Worm (Caenorhabditis elegans) whole organism, young adult: ENCODE data around the gene F44E5.17.

Source experiments
- B0019.2 ChIP-seq: fragments of 200-800 bp; sonication (Bioruptor generic); conservative IDR thresholded peaks from 2 replicates; pipeline ENCODE4 v1.3.6; 2022; ENCODE audit warnings: missing genetic modification reagents, missing genetic modification characterization, missing compliant biosample characterization
- B0035.1 ChIP-seq: sonication (generic microtip); optimal IDR thresholded peaks from 2 replicates; lab custom pipeline; 2016; ENCODE audit warnings: missing genetic modification characterization, mild to moderate bottlenecking, missing compliant biosample characterization, missing genotype, missing genetic modification reagents
- C06A6.2 ChIP-seq: fragments of 200-800 bp; sonication (Bioruptor generic); conservative IDR thresholded peaks from 2 replicates; pipeline ENCODE4 v1.3.6; 2022; ENCODE audit warnings: missing genetic modification characterization, missing compliant biosample characterization
- F10E7.11 ChIP-seq: sonication (generic microtip); optimal IDR thresholded peaks from 2 replicates; lab custom pipeline; 2017; ENCODE audit warnings: mild to moderate bottlenecking, missing genetic modification characterization, moderate library complexity, missing compliant biosample characterization
- F23B12.7 ChIP-seq: sonication (generic microtip); optimal IDR thresholded peaks from 2 replicates; lab custom pipeline; 2017; ENCODE audit warnings: missing genetic modification characterization, mild to moderate bottlenecking, missing compliant biosample characterization, antibody characterized with exemption, moderate library complexity; ENCODE audit not compliant: insufficient read depth
- F33H1.4 ChIP-seq: fragments of 200-800 bp; sonication (Bioruptor generic); IDR thresholded peaks from 2 replicates; pipeline ENCODE4 v1.3.6; 2022; ENCODE audit warnings: missing genetic modification reagents, missing genetic modification characterization, missing compliant biosample characterization
- F55B11.4 ChIP-seq: sonication (generic microtip); optimal IDR thresholded peaks from 2 replicates; lab custom pipeline; 2016; ENCODE audit warnings: missing compliant biosample characterization, missing genetic modification characterization, borderline replicate concordance; ENCODE audit not compliant: insufficient read depth
- K11D2.4 ChIP-seq: fragments of 200-800 bp; sonication (Bioruptor generic); IDR thresholded peaks from 2 replicates; pipeline ENCODE4 v1.3.6; 2022; ENCODE audit warnings: missing genetic modification reagents, missing genetic modification characterization, missing compliant biosample characterization
- K12H6.12 ChIP-seq: fragments of 200-800 bp; sonication (Bioruptor generic); optimal IDR thresholded peaks from 2 replicates; lab custom pipeline; 2018; ENCODE audit warnings: mild to moderate bottlenecking, missing genetic modification characterization, missing compliant biosample characterization
- T07F8.4 ChIP-seq: sonication (generic microtip); optimal IDR thresholded peaks from 2 replicates; lab custom pipeline; 2016; ENCODE audit warnings: mild to moderate bottlenecking, missing genetic modification characterization, moderate library complexity, missing compliant biosample characterization
- T26A5.8 ChIP-seq: sonication (generic microtip); optimal IDR thresholded peaks from 2 replicates; lab custom pipeline; 2016; ENCODE audit warnings: missing genetic modification characterization, missing compliant biosample characterization
- Y56A3A.18 ChIP-seq: fragments of 200-800 bp; sonication (Bioruptor generic); IDR thresholded peaks from 2 replicates; pipeline ENCODE4 v1.3.6; 2022; ENCODE audit warnings: missing genetic modification reagents, missing genetic modification characterization, missing compliant biosample characterization
- Y67H2A.10 ChIP-seq: fragments of 200-800 bp; sonication (Bioruptor generic); conservative IDR thresholded peaks from 2 replicates; pipeline ENCODE4 v1.3.6; 2022; ENCODE audit warnings: missing genetic modification reagents, missing genetic modification characterization, missing compliant biosample characterization
- ccch-3 ChIP-seq: fragments of 200-800 bp; sonication (Bioruptor generic); optimal IDR thresholded peaks from 2 replicates; lab custom pipeline; 2018; ENCODE audit warnings: mild to moderate bottlenecking, missing genetic modification characterization, missing compliant biosample characterization
- ceh-100 ChIP-seq: fragments of 200-800 bp; sonication (Bioruptor generic); IDR thresholded peaks from 2 replicates; pipeline ENCODE4 v1.3.6; 2022; ENCODE audit warnings: missing genetic modification reagents, missing genetic modification characterization, missing compliant biosample characterization
- ceh-79 ChIP-seq: sonication (generic microtip); optimal IDR thresholded peaks from 2 replicates; lab custom pipeline; 2017; ENCODE audit warnings: mild to moderate bottlenecking, missing genetic modification characterization, missing compliant biosample characterization
- chd-7 ChIP-seq: sonication (generic microtip); optimal IDR thresholded peaks from 2 replicates; lab custom pipeline; 2016; ENCODE audit warnings: mild to moderate bottlenecking, missing genetic modification characterization, moderate library complexity, missing compliant biosample characterization
- dpff-1 ChIP-seq: sonication (generic microtip); optimal IDR thresholded peaks from 2 replicates; lab custom pipeline; 2017; ENCODE audit warnings: mild to moderate bottlenecking, missing genetic modification characterization, missing compliant biosample characterization
- efl-1 ChIP-seq: fragments of 150-350 bp; optimal IDR thresholded peaks from 2 replicates; lab custom pipeline; 2014; ENCODE audit warnings: missing biosample characterization, missing genetic modification reagents, missing genetic modification characterization
- ekl-4 ChIP-seq: fragments of 200-800 bp; sonication (Bioruptor generic); IDR thresholded peaks from 2 replicates; pipeline ENCODE4 v1.3.6; 2022; ENCODE audit warnings: missing genetic modification reagents, missing genetic modification characterization, missing compliant biosample characterization
- ets-4 ChIP-seq: fragments of 200-800 bp; sonication (Bioruptor generic); optimal IDR thresholded peaks from 2 replicates; lab custom pipeline; 2018; ENCODE audit warnings: mild to moderate bottlenecking, missing genetic modification characterization, missing compliant biosample characterization
- fkh-3 ChIP-seq: sonication (generic microtip); optimal IDR thresholded peaks from 2 replicates; lab custom pipeline; 2016; ENCODE audit warnings: mild to moderate bottlenecking, missing genetic modification characterization, missing compliant biosample characterization
- gei-17 ChIP-seq: fragments of 200-800 bp; sonication (Bioruptor generic); optimal IDR thresholded peaks from 2 replicates; lab custom pipeline; 2018; ENCODE audit warnings: mild to moderate bottlenecking, missing genetic modification characterization, missing compliant biosample characterization
- him-1 ChIP-seq: sonication (generic microtip); optimal IDR thresholded peaks from 2 replicates; lab custom pipeline; 2016; ENCODE audit warnings: missing genotype, missing genetic modification reagents, missing genetic modification characterization, missing compliant biosample characterization
- hlh-26 ChIP-seq: fragments of 200-800 bp; sonication (Bioruptor generic); conservative IDR thresholded peaks from 2 replicates; pipeline ENCODE4 v1.3.6; 2022; ENCODE audit warnings: missing genetic modification reagents, missing genetic modification characterization, missing compliant biosample characterization
- hmg-1.2 ChIP-seq: fragments of 200-800 bp; sonication (Bioruptor generic); IDR thresholded peaks from 2 replicates; pipeline ENCODE4 v1.3.6; 2022; ENCODE audit warnings: missing genetic modification reagents, missing genetic modification characterization, missing compliant biosample characterization
- hrde-1 ChIP-seq: sonication (generic microtip); optimal IDR thresholded peaks from 2 replicates; lab custom pipeline; 2016; ENCODE audit warnings: missing genetic modification characterization, mild to moderate bottlenecking, missing compliant biosample characterization, moderate library complexity, missing genotype, missing genetic modification reagents, borderline replicate concordance
- lag-1 ChIP-seq: fragments of 200-800 bp; sonication (Bioruptor generic); IDR thresholded peaks from 2 replicates; pipeline ENCODE4 v1.3.6; 2022; ENCODE audit warnings: missing genetic modification reagents, missing genetic modification characterization, missing compliant biosample characterization
- lin-40 ChIP-seq: sonication (generic microtip); optimal IDR thresholded peaks from 2 replicates; lab custom pipeline; 2016; ENCODE audit warnings: missing genetic modification characterization, mild to moderate bottlenecking, missing compliant biosample characterization, missing genotype, missing genetic modification reagents
- lin-54 ChIP-seq: fragments of 200-800 bp; sonication (Bioruptor generic); optimal IDR thresholded peaks from 2 replicates; lab custom pipeline; 2018; ENCODE audit warnings: mild to moderate bottlenecking, missing genetic modification characterization, missing compliant biosample characterization
- lir-1 ChIP-seq: fragments of 200-800 bp; sonication (Bioruptor generic); conservative IDR thresholded peaks from 2 replicates; pipeline ENCODE4 v1.3.6; 2022; ENCODE audit warnings: missing genetic modification reagents, missing genetic modification characterization, missing compliant biosample characterization
- madf-6 ChIP-seq: fragments of 200-800 bp; sonication (Bioruptor generic); IDR thresholded peaks from 2 replicates; pipeline ENCODE4 v1.3.6; 2022; ENCODE audit warnings: missing genetic modification reagents, missing genetic modification characterization, missing compliant biosample characterization
- mcd-1 ChIP-seq: fragments of 200-800 bp; sonication (Bioruptor generic); IDR thresholded peaks from 2 replicates; pipeline ENCODE4 v1.3.6; 2022; ENCODE audit warnings: missing genetic modification reagents, missing genetic modification characterization, missing compliant biosample characterization
- nhr-90 ChIP-seq: sonication (generic microtip); optimal IDR thresholded peaks from 2 replicates; lab custom pipeline; 2016; ENCODE audit warnings: missing genotype, mild to moderate bottlenecking, missing genetic modification characterization, missing compliant biosample characterization
- pbrm-1 ChIP-seq: fragments of 200-800 bp; sonication (Bioruptor generic); IDR thresholded peaks from 2 replicates; pipeline ENCODE4 v1.3.6; 2022; ENCODE audit warnings: missing genetic modification reagents, missing genetic modification characterization, missing compliant biosample characterization
- repo-1 ChIP-seq: sonication (generic microtip); optimal IDR thresholded peaks from 2 replicates; lab custom pipeline; 2017; ENCODE audit warnings: mild to moderate bottlenecking, missing genetic modification characterization, missing compliant biosample characterization
- snpc-1.1 ChIP-seq: sonication (generic microtip); optimal IDR thresholded peaks from 2 replicates; lab custom pipeline; 2017; ENCODE audit warnings: missing genetic modification characterization, mild to moderate bottlenecking, missing compliant biosample characterization, antibody characterized with exemption, moderate library complexity, missing genotype, missing genetic modification reagents; ENCODE audit not compliant: insufficient read depth
- snpc-1.3 ChIP-seq: sonication (generic microtip); optimal IDR thresholded peaks from 2 replicates; lab custom pipeline; 2017; ENCODE audit warnings: missing genetic modification characterization, mild to moderate bottlenecking, missing compliant biosample characterization, antibody characterized with exemption, moderate library complexity, missing genotype, missing genetic modification reagents; ENCODE audit not compliant: insufficient read depth
- tbp1 ChIP-seq: fragments of 200-800 bp; sonication (Bioruptor generic); optimal IDR thresholded peaks from 2 replicates; lab custom pipeline; 2018; ENCODE audit warnings: mild to moderate bottlenecking, missing genetic modification characterization, missing compliant biosample characterization
- tlf-1 ChIP-seq: fragments of 200-800 bp; sonication (Bioruptor generic); optimal IDR thresholded peaks from 2 replicates; lab custom pipeline; 2018; ENCODE audit warnings: mild to moderate bottlenecking, missing genetic modification characterization, missing compliant biosample characterization
- unc-130 ChIP-seq: sonication (generic microtip); optimal IDR thresholded peaks from 2 replicates; lab custom pipeline; 2016; ENCODE audit warnings: missing genetic modification reagents, missing genetic modification characterization, missing compliant biosample characterization
- unc-62 ChIP-seq: fragments of 150-350 bp; optimal IDR thresholded peaks from 2 replicates; lab custom pipeline; 2014; ENCODE audit warnings: missing biosample characterization, missing genetic modification reagents, missing genetic modification characterization
- xnd-1 ChIP-seq: sonication (generic microtip); optimal IDR thresholded peaks from 2 replicates; lab custom pipeline; 2016; ENCODE audit warnings: missing genotype, missing genetic modification reagents, missing genetic modification characterization, missing compliant biosample characterization
- ztf-22 ChIP-seq: fragments of 200-800 bp; sonication (Bioruptor generic); optimal IDR thresholded peaks from 2 replicates; lab custom pipeline; 2018; ENCODE audit warnings: mild to moderate bottlenecking, missing genetic modification characterization, moderate library complexity, missing compliant biosample characterization
- ztf-26 ChIP-seq: sonication (generic microtip); optimal IDR thresholded peaks from 2 replicates; lab custom pipeline; 2017; ENCODE audit warnings: missing genetic modification characterization, missing compliant biosample characterization
- ztf-3 ChIP-seq: fragments of 200-800 bp; sonication (Bioruptor generic); optimal IDR thresholded peaks from 2 replicates; lab custom pipeline; 2018; ENCODE audit warnings: mild to moderate bottlenecking, missing genetic modification characterization, missing compliant biosample characterization
- ztf-6 ChIP-seq: fragments of 200-800 bp; sonication (Bioruptor generic); IDR thresholded peaks from 2 replicates; pipeline ENCODE4 v1.3.6; 2022; ENCODE audit warnings: missing genetic modification reagents, missing genetic modification characterization, missing compliant biosample characterization

Gene F44E5.17

ce11 chrII:11788025-11788424 lies 39.6 kb upstream of the F44E5.17 start (continued):
- TF ChIP-seq snpc-1.3 (tag; lab: Kevin White, UChicago), result no peak
- no peak for TF ChIP-seq ccch-3 (GFP tag; lab: Kevin White, UChicago)

ce11 chrII:11782493-11782892 lies 34.1 kb upstream of the F44E5.17 start, which contains the start of gene F43G6.16:
F43G6.16 (minus strand) TSS chrII:11782633.
- TF ChIP-seq hrde-1 (tag; lab: Kevin White, UChicago) (peak; percentile 87), tlf-1 (GFP tag; lab: Kevin White, UChicago) (peak; percentile 70), B0035.1 (tag; lab: Kevin White, UChicago) (no peak), ceh-100 (GFP tag; lab: Robert Waterston, UW) (peak; percentile 60), unc-130 (GFP tag; lab: Kevin White, UChicago) (peak; percentile 91), ets-4 (GFP tag; lab: Kevin White, UChicago) (no peak), ekl-4 (GFP tag; lab: Robert Waterston, UW) (peak; percentile 63), lir-1 (GFP tag; lab: Robert Waterston, UW) (peak; percentile 77), chd-7 (tag; lab: Kevin White, UChicago) (no peak), T26A5.8 (tag; lab: Kevin White, UChicago) (no peak), unc-62 (GFP tag; lab: Kevin White, UChicago) (no peak), F23B12.7 (tag; lab: Kevin White, UChicago) (peak; percentile 74), F33H1.4 (GFP tag; lab: Robert Waterston, UW) (peak; percentile 89), C06A6.2 (GFP tag; lab: Robert Waterston, UW) (no peak), repo-1 (tag; lab: Kevin White, UChicago) (no peak), T07F8.4 (tag; lab: Kevin White, UChicago) (no peak), ztf-26 (no peak), F10E7.11 (tag; lab: Kevin White, UChicago) (no peak), hmg-1.2 (peak; percentile 57), B0019.2 (GFP tag; lab: Robert Waterston, UW) (peak; percentile 73), F55B11.4 (tag; lab: Kevin White, UChicago) (no peak), snpc-1.3 (tag; lab: Kevin White, UChicago) (peak; percentile 64), ztf-3 (GFP tag; lab: Kevin White, UChicago) (no peak), lin-54 (GFP tag; lab: Kevin White, UChicago) (peak; percentile 95), mcd-1 (GFP tag; lab: Robert Waterston, UW) (peak; percentile 94), K11D2.4 (no peak), dpff-1 (tag; lab: Kevin White, UChicago) (no peak), tbp1 (GFP tag; lab: Kevin White, UChicago) (peak; percentile 53), lag-1 (GFP tag; lab: Robert Waterston, UW) (no peak), efl-1 (GFP tag; lab: Kevin White, UChicago) (peak; percentile 98), xnd-1 (tag; lab: Kevin White, UChicago) (peak; percentile 99), Y56A3A.18 (GFP tag; lab: Robert Waterston, UW) (no peak), ceh-79 (tag; lab: Kevin White, UChicago) (no peak), K12H6.12 (tag; lab: Kevin White, UChicago) (no peak), fkh-3 (tag; lab: Kevin White, UChicago) (no peak), ztf-22 (GFP tag; lab: Kevin White, UChicago) (no peak), Y67H2A.10 (GFP tag; lab: Robert Waterston, UW) (no peak), ztf-6 (no peak), snpc-1.1 (tag; lab: Kevin White, UChicago) (peak; percentile 33), gei-17 (GFP tag; lab: Kevin White, UChicago) (no peak), hlh-26 (no peak), him-1 (tag; lab: Kevin White, UChicago) (peak; percentile 71), nhr-90 (tag; lab: Kevin White, UChicago) (no peak), madf-6 (GFP tag; lab: Robert Waterston, UW) (peak; percentile 100), pbrm-1 (GFP tag; lab: Robert Waterston, UW) (peak; percentile 77), lin-40 (tag; lab: Kevin White, UChicago) (no peak)
